Fruit fly (Drosophila melanogaster): ENCODE data around the gene mys.

mys gene

DNA sequence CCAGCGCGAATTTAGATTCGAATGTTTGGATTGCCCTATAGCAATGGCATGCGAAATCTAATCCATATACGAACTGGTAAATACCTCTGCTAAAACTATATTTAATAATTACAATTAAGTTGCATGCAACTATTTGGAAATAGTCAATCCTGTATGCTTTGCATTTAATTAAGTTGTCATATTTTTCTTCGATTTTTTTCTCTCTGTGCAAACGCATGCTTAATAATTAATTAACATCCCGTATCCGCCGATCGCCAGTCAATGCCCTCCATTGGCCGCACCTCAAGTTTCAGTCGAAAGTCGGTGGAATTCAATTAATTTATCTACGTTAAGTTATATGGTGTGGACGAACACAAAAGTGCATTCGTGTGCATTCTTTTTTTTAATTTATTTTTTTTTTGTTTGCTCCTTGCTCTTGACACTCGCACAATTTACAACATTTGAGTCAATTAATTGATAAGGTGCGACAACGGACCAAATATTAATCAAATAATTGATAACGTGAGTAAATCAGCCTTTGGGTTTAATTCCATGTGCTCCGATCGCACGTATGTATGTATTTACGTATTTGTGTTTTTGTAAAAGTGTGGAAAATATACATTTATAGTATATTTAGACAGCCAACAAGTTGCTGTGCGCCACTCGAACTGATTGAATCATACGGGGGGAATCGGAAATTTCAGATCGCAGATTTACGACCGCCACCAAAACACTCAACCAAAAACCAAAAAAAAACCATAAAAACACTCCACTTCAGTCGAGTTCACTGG, 45.0 kb downstream of the mys start:
- peak; percentile 6 for TF ChIP-seq CG17801 (GFP tag; optimal IDR thresholded peaks at IDR 0.05; ENCODE audit: partially characterized antibody)

DNA sequence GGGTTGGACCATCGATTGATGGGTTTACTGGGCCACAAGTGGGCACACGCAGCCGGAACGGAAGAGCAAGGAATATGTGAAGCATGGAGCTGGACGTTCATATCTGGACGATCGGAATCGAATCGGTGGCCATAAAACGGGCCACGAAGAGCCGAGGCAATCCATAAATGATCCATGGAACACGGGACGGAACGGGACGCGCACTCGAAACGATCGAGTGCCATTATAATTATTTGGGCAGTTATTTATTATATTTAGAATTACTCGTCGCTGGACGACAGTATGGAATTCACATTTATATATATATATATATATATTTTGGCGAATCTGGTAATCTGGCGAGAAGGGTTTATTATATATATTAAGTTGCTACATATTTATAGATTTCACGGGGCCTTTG, 46.5 kb downstream of the mys start:
- TF ChIP-seq CG17801 (GFP tag; optimal IDR thresholded peaks at IDR 0.05; ENCODE audit: partially characterized antibody) = no peak

DNA sequence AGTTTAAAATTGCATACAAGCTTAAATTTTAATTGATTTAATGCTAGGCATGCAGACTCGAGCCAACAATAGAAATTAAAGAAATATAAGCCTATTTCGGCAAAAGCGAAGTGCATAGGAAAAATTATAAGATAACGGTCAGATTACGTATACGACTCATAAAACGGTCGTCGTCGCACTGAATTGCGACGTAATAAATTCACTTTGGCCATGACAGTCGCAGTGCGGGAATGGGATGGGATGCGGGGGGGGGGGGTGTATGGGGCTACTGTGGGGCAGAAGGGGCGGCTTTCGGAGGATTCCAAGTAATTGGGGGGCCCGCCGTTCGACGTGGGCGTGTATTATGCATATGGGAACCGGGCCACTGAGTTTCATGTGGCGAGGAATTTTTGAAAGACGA, 49.5 kb downstream of the mys start:
- TF ChIP-seq CG17801 (GFP tag; optimal IDR thresholded peaks at IDR 0.05; ENCODE audit: partially characterized antibody) = no peak

DNA sequence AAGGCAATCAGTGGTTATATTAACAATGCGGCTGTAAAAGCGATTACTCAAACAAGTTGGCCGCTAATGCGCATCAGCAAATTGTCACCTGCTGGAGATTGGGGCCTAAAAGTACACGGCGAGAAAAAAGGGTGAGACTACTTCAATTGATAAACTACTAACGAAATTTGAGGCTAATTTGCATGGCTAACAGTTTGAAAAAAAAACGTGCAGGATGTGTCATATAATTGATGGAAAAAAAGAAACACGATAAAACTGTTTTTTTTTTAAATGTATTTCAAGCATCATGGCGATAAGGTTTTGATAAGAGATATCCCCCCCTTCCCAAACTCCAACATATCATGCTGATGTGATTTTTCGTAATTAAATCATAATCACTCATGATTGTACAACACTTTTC, 51.3 kb downstream of the mys start:
- no peak for TF ChIP-seq CG17801 (GFP tag; optimal IDR thresholded peaks at IDR 0.05; ENCODE audit: partially characterized antibody)

DNA sequence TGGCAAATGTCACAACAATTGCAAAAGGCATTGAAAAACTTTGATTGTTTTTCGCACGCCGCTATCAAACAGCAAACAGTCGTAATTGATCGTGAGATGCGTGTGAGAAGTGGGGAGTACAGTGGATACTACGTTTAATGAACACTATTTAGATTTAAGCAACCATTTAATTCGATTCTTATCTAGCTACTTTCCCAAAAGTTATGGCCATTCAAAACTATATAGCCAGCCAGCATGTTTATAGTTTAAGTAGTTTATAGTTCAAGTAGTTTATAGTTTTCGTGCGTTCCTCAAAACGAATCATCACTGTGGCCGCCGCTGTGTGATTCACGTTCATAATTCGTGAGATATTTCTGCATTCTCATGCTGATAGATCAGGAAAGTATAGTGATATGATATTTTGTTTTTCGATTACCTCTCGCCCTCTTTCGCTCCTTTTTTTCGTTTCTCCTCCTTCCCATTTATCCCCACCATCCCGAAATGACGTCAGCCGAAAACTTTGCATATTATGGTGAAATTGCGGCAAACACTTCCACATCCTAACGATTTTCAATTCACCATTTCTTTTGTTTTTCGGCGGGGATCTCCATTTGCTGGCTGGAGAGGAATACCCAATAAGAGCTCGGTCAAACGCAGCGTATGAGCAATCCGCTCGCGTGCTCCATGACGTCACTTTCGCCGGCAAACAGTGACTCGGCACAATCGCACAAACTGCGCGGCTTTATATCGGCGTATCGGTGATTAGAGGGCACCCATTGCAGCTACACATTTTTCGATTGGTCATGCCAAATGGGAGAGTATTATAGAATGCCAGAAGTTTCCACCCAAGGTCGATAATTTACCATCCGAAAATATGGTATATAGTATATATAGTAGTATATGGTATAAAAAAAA, 52.2 kb downstream of the mys start:
- TF ChIP-seq CG17801 (GFP tag; optimal IDR thresholded peaks at IDR 0.05; ENCODE audit: partially characterized antibody) = peak; percentile 61

DNA sequence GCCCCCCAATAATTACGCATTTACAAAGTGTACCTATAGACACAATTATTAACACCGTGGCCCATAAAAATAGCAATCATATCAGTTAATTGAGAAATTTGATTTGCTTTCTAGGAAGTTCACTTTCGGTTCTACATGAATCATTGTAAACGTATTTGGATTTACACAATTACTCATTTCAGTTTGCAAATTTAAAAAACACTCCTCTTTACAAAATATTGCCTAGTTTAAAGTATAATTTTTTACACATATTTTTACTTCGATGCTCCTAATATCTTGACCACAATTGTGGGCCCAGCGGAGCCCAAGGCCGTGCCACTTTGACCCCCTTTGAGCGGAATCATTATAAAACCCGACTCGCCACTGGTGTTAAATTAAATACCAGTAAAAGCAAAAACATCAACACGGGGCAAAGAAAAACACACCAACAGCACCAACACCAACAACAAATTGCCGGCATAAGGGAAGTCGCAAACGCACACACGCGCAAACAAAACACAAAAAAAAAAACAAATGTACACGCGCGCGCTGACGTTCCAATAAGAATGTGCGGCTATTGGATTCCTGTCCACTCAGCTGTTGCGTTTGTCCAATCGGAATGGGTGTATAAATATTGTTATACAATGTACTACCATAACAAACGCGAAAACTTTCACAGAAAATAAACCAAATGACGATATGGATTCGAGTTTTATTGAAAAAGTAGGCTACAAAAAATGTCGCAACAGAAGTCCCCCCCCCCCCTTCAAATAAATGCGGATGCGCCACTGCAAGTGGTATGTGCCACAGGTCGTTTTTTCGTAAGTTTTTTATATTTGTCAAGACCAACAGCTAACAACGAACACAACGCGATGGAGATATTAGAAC, 53.3 kb downstream of the mys start:
- peak; percentile 72 for TF ChIP-seq CG17801 (GFP tag; optimal IDR thresholded peaks at IDR 0.05; ENCODE audit: partially characterized antibody)

DNA sequence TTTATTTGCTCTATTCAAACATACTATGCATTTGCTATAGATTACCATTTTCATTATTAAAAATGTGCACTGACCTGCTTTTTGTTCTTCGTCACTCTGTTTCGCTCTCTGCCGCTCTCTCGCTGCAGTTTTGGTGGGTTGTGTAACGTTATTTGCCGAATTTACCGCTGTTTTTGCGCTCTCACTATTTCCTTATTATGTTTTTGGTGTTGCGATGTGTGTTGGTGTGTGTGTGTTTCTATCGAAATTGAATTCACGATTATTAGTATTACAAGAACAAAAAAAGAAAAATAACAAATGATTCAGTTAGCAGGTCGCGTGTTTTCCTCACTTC, 53.9 kb downstream of the mys start:
- TF ChIP-seq CG17801 (GFP tag; optimal IDR thresholded peaks at IDR 0.05; ENCODE audit: partially characterized antibody) = no peak

DNA sequence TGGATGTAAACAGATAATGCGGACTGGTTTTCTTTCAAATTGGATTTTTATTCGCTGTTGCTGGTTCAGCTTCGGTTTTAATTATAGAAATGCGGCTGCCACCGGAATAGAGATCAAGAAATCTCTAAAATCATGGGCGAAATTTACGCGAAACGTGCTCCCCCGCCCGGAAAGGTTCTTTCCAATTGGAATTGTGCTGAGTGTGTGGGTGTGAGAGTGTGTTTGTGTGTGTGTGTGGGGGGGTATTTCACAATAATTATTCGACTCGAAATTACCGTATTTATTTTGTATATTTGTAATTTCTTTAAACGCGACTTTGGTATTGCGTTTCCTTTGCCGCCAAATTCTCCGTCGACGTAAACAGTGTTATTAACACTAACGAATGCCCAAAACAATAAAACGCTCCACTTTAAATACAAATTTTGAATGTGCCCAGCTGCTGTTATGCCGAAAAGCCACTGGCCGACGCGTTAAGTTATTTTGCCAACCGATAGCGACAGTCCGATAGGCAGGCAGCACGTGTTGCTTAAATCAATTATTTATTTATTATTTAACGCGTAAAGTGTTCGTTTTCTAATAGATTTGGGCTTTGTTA, 54.4 kb downstream of the mys start, which contains the start of gene Gclc:
Gene Gclc, minus strand, starts transcription at position 431 of the 595 bp plus-strand sequence.
- TF ChIP-seq CG17801 (GFP tag; optimal IDR thresholded peaks at IDR 0.05; ENCODE audit: partially characterized antibody) = no peak

DNA sequence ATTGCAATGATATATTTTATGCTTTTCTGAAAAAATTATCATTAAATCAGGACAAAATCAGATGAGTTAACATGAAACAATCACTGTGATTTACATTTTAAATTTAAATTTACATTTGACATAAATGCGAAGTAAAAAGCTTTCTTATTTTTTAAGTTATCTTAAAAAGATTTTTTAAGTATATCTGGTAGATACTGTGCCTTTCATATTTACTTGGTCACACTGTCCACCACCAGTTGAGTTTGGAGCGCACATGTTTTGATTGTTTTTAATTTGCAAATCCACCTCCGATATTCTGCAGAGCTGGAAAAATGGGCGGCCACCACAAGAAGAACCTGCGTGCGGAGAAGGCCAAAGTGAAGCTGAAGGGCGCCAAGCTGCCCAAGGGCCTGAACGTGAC, 55.4 kb downstream of the mys start, which contains the start of gene CG1575:
Gene CG1575, plus strand, starts transcription at position 200 of the 400 bp plus-strand sequence.
- no peak for TF ChIP-seq CG17801 (GFP tag; optimal IDR thresholded peaks at IDR 0.05; ENCODE audit: partially characterized antibody)

Data from ovary, adult (tissue).